Fruit fly (Drosophila melanogaster): ENCODE measurements around the gene CG8028.

The CG8028 gene

DNA sequence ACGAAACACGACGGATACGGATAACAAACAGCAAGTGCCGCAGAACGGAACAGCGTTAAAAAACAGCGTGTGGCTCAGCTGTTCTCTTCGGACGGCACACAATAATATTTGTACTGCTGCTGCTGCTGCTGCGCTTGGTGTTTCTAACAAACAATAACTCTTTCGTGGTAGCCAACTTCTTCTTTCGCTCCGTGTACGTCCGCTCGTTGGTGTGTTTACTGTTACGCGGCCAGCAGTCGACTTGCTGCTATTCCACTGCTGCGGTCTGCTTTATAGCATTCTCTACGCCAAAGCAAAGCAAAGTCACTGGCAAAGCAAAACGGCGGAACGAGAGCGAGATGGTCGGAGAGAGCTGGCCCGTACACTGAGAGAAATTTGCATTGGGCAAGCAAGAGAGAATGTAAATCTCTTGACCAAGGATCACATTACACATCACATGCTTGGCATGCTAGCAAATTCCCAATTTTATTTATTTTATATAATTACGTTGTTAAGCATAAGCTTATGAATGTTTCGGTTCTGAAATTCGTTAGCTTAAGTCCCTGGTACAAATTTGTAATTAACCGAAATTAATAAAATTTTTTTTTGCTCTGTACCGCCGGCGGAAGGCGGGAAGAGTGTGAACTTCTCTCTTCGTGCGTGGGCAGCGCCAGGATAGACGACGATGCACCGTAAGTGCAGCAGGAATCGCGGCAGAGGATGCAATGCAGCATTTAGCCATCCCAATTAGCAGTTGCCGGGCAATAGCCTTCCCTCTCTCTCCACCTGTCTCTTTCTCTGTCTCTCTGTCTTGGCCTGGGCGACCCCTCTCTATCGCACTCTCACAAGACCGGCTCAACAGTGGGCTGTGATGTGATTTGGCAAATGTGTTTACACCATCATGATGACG, 41.9 kb upstream of the CG8028 start, which contains the start of gene out (continued):
- TF ChIP-seq CG9437 (GFP tag; optimal IDR thresholded peaks at IDR 0.05) (peak; percentile 89), oc (tag; optimal IDR thresholded peaks at IDR 0.05) (peak; percentile 91), CG11398 (GFP tag; optimal IDR thresholded peaks at IDR 0.05) (peak; percentile 39), HLH4C (GFP tag; IDR thresholded peaks at IDR 0.05; ENCODE audit: partially characterized antibody) (no peak), esg (GFP tag; conservative IDR thresholded peaks at IDR 0.05) (peak; percentile 94), slp2 (GFP tag; optimal IDR thresholded peaks at IDR 0.05) (peak; percentile 87), CG11723 (GFP tag; optimal IDR thresholded peaks at IDR 0.05) (peak; percentile 94), nerfin-1 (tag; optimal IDR thresholded peaks at IDR 0.05) (peak; percentile 90), Atf6 (GFP tag; IDR thresholded peaks at IDR 0.05) (peak; percentile 95), Sry-δ (GFP tag; optimal IDR thresholded peaks at IDR 0.05) (peak; percentile 30), sd (tag; optimal IDR thresholded peaks at IDR 0.05) (peak; percentile 72), lbe (GFP tag; optimal IDR thresholded peaks at IDR 0.05) (peak; percentile 84), CG12071 (GFP tag; optimal IDR thresholded peaks at IDR 0.05) (peak; percentile 86), CG8924 (tag; optimal IDR thresholded peaks at IDR 0.05) (peak; percentile 95), CG7839 (tag; optimal IDR thresholded peaks at IDR 0.05) (peak; percentile 96), ranshi (GFP tag; IDR thresholded peaks at IDR 0.05) (peak; percentile 92), CG30403 (GFP tag; optimal IDR thresholded peaks at IDR 0.05) (peak; percentile 96), tin (GFP tag; optimal IDR thresholded peaks at IDR 0.05) (peak; percentile 91), mirr (GFP tag; optimal IDR thresholded peaks at IDR 0.05) (peak; percentile 49), bsh (GFP tag; optimal IDR thresholded peaks at IDR 0.05) (peak; percentile 95), CG3726 (GFP tag; IDR thresholded peaks at IDR 0.05) (peak; percentile 93), Xrp1 (GFP tag; IDR thresholded peaks at IDR 0.05) (peak; percentile 97), lilli (GFP tag; optimal IDR thresholded peaks at IDR 0.05) (peak; percentile 94), CG3838 (GFP tag; optimal IDR thresholded peaks at IDR 0.05) (peak; percentile 68), Gug (GFP tag; IDR thresholded peaks at IDR 0.05) (peak; percentile 92), vvl (GFP tag; IDR thresholded peaks at IDR 0.05) (peak; percentile 94), btn (GFP tag; optimal IDR thresholded peaks at IDR 0.05) (peak; percentile 45), CG16779 (GFP tag; IDR thresholded peaks at IDR 0.05) (peak; percentile 70; the same call in 1 of the 2 replicates), CG10267 (tag; optimal IDR thresholded peaks at IDR 0.05) (peak; percentile 88), stwl (tag; optimal IDR thresholded peaks at IDR 0.05) (peak; percentile 40), psq (GFP tag; optimal IDR thresholded peaks at IDR 0.05) (peak; percentile 80), CG8290 (GFP tag; optimal IDR thresholded peaks at IDR 0.05) (peak; percentile 71), CG8290 (tag; optimal IDR thresholded peaks at IDR 0.05) (peak; percentile 59 to 76), Atf3 (GFP tag; optimal IDR thresholded peaks at IDR 0.05) (peak; percentile 75), CG12391 (tag; optimal IDR thresholded peaks at IDR 0.05) (peak; percentile 95), CG2712 (tag; optimal IDR thresholded peaks at IDR 0.05) (peak; percentile 96), CG16815 (GFP tag; optimal IDR thresholded peaks at IDR 0.05) (peak; percentile 94), fd96Cb (tag; optimal IDR thresholded peaks at IDR 0.05) (peak; percentile 94), insv (GFP tag; optimal IDR thresholded peaks at IDR 0.05) (peak; percentile 22 to 53), CG8281 (tag; optimal IDR thresholded peaks at IDR 0.05) (peak; percentile 77), CG7271 (tag; optimal IDR thresholded peaks at IDR 0.05) (peak; percentile 57), dimm (GFP tag; IDR thresholded peaks at IDR 0.05) (peak; percentile 88), CG12219 (GFP tag; optimal IDR thresholded peaks at IDR 0.05) (peak; percentile 91), Neu2 (GFP tag; optimal IDR thresholded peaks at IDR 0.05; ENCODE audit: borderline replicate concordance) (no peak), CG30020 (tag; optimal IDR thresholded peaks at IDR 0.05) (peak; percentile 71), Gsc (GFP tag; IDR thresholded peaks at IDR 0.05) (peak; percentile 90), tio (GFP tag; optimal IDR thresholded peaks at IDR 0.05) (peak; percentile 93), sens (GFP tag) (peak; percentile 97), CG15514 (GFP tag; optimal IDR thresholded peaks at IDR 0.05) (peak; percentile 87)
